Fruit fly (Drosophila melanogaster): ENCODE results near the gene CG33509.

CG33509 gene

dm6 chr2L:21104326-21104725 is 18.0 kb upstream of the CG33509 start, which contains the start of the genes CG46307 and Nhe2 (continued):
- TF ChIP-seq Lim3 (GFP tag; IDR thresholded peaks at IDR 0.05) (no peak), CG4282 (GFP tag; optimal IDR thresholded peaks at IDR 0.05) (no peak), pzg (GFP tag; optimal IDR thresholded peaks at IDR 0.05) (peak; percentile 43), danr (GFP tag; IDR thresholded peaks at IDR 0.05) (no peak), Xrp1 (GFP tag; IDR thresholded peaks at IDR 0.05) (no peak; the same call in 1 of the 2 replicates), klu (GFP tag; IDR thresholded peaks at IDR 0.05) (no peak), CG9797 (GFP tag; optimal IDR thresholded peaks at IDR 0.05) (no peak), ewg (GFP tag; optimal IDR thresholded peaks at IDR 0.05) (no peak), onecut (GFP tag; IDR thresholded peaks at IDR 0.05) (peak; percentile 28; the same call in 1 of the 2 replicates), CG14441 (GFP tag; IDR thresholded peaks at IDR 0.05) (no peak), CG15514 (GFP tag; optimal IDR thresholded peaks at IDR 0.05) (peak; percentile 98), E2f2 (GFP tag; IDR thresholded peaks at IDR 0.05) (peak; percentile 8; the same call in 1 of the 2 replicates), ab (GFP tag; optimal IDR thresholded peaks at IDR 0.05) (no peak), chif (GFP tag; optimal IDR thresholded peaks at IDR 0.05) (no peak)

dm6 chr2L:21102399-21103108 is 16.2 kb upstream of the CG33509 start, which contains the start of gene CG9257:
Gene CG9257 (plus strand): TSS chr2L:21102743.
- TF ChIP-seq da (GFP tag; optimal IDR thresholded peaks at IDR 0.05) (no peak), Doc2 (GFP tag; IDR thresholded peaks at IDR 0.05) (no peak), Lpt (GFP tag; optimal IDR thresholded peaks at IDR 0.05) (no peak), bigmax (GFP tag; optimal IDR thresholded peaks at IDR 0.05) (no peak), CG3163 (GFP tag; optimal IDR thresholded peaks at IDR 0.05) (no peak), HHEX (GFP tag; optimal IDR thresholded peaks at IDR 0.05) (no peak), CG4404 (GFP tag; IDR thresholded peaks at IDR 0.05) (no peak), sisA (GFP tag; IDR thresholded peaks at IDR 0.05) (no peak), Hr78 (GFP tag; optimal IDR thresholded peaks at IDR 0.05) (no peak), gfzf (GFP tag; optimal IDR thresholded peaks at IDR 0.05) (peak; percentile 84), CG9727 (GFP tag; optimal IDR thresholded peaks at IDR 0.05) (no peak), Eip74EF (GFP tag; optimal IDR thresholded peaks at IDR 0.05) (no peak), Jarid2 (GFP tag; optimal IDR thresholded peaks at IDR 0.05) (no peak), BEAF-32 (GFP tag; optimal IDR thresholded peaks at IDR 0.05) (peak; percentile 38), CG13287 (GFP tag; IDR thresholded peaks at IDR 0.05; ENCODE audit: partially characterized antibody) (peak; percentile 18; the same call in 1 of the 2 replicates), Hr39 (optimal IDR thresholded peaks at IDR 0.05) (no peak), CG11085 (GFP tag; IDR thresholded peaks at IDR 0.05) (no peak), dpn (GFP tag; optimal IDR thresholded peaks at IDR 0.05) (no peak), Elba2 (GFP tag; optimal IDR thresholded peaks at IDR 0.05) (no peak), CG8359 (GFP tag; optimal IDR thresholded peaks at IDR 0.05; ENCODE audit: borderline replicate concordance) (no peak), CG4424 (GFP tag; optimal IDR thresholded peaks at IDR 0.05) (peak; percentile 20), CG3726 (GFP tag; IDR thresholded peaks at IDR 0.05) (no peak), scrt (GFP tag; optimal IDR thresholded peaks at IDR 0.05) (no peak), CG3838 (GFP tag; optimal IDR thresholded peaks at IDR 0.05) (no peak), Rx (GFP tag; IDR thresholded peaks at IDR 0.05) (no peak), CG1792 (GFP tag; optimal IDR thresholded peaks at IDR 0.05) (no peak), CG7839 (tag; optimal IDR thresholded peaks at IDR 0.05) (no peak), ftz-f1 (GFP tag; optimal IDR thresholded peaks at IDR 0.05) (no peak), CkIIα-i1 (GFP tag; IDR thresholded peaks at IDR 0.05) (no peak), CG10565 (GFP tag; optimal IDR thresholded peaks at IDR 0.05) (no peak), CG2678 (tag; optimal IDR thresholded peaks at IDR 0.05) (no peak), gt (GFP tag; IDR thresholded peaks at IDR 0.05) (no peak), CG11696 (GFP tag; IDR thresholded peaks at IDR 0.05) (no peak), bab2 (GFP tag; optimal IDR thresholded peaks at IDR 0.05) (peak; percentile 6), Asciz (GFP tag; optimal IDR thresholded peaks at IDR 0.05) (no peak), fd3F (GFP tag; optimal IDR thresholded peaks at IDR 0.05) (no peak)
